Worm (Caenorhabditis elegans): ENCODE data around the gene acds-10.

The acds-10 gene

ce11 chrV:5790497-5791280 lies 43.1 kb downstream of the acds-10 start, which contains the start of the genes nhr-142 and F44E7.9 (continued):
- TF ChIP-seq T20F7.1 (GFP tag; optimal IDR thresholded peaks at IDR 0.05) (peak; percentile 83), lir-3 (tag; optimal IDR thresholded peaks at IDR 0.05) (peak; percentile 2), Y5F2A.4 (GFP tag; optimal IDR thresholded peaks at IDR 0.05) (no peak), ctbp-1 (GFP tag; IDR thresholded peaks at IDR 0.05) (peak; percentile 67), hif-1 (tag; optimal IDR thresholded peaks at IDR 0.05) (peak; percentile 4 to 87), lin-38 (GFP tag; IDR thresholded peaks at IDR 0.05) (peak; percentile 87), Y75B8A.6 (GFP tag; IDR thresholded peaks at IDR 0.05) (no peak), dmd-9 (GFP tag; IDR thresholded peaks at IDR 0.05) (peak; percentile 70; the same call in 1 of the 2 replicates), unc-130 (GFP tag; optimal IDR thresholded peaks at IDR 0.05) (peak; percentile 75), F26F4.8 (GFP tag; conservative IDR thresholded peaks at IDR 0.05) (no peak), daf-12 (tag; optimal IDR thresholded peaks at IDR 0.05) (no peak), T26A8.4 (GFP tag; IDR thresholded peaks at IDR 0.05) (peak; percentile 84), ceh-44 (GFP tag; IDR thresholded peaks at IDR 0.05) (peak; percentile 48; the same call in 1 of the 2 replicates), nhr-11 (tag; optimal IDR thresholded peaks at IDR 0.05) (peak; percentile 82), spr-1 (tag; optimal IDR thresholded peaks at IDR 0.05) (peak; percentile 83), hlh-11 (tag; optimal IDR thresholded peaks at IDR 0.05) (peak; percentile 80), egl-27 (tag; optimal IDR thresholded peaks at IDR 0.05) (no peak), D1046.2 (GFP tag; IDR thresholded peaks at IDR 0.05) (no peak), lin-15B (tag; optimal IDR thresholded peaks at IDR 0.05) (no peak), rbr-2 (tag; optimal IDR thresholded peaks at IDR 0.05) (peak; percentile 89), lin-1 (GFP tag; IDR thresholded peaks at IDR 0.05) (0 out of 2 replicates have a peak, but pooled peaks have one; percentile 41), pqm-1 (tag; optimal IDR thresholded peaks at IDR 0.05) (peak; percentile 16), ces-1 (GFP tag; optimal IDR thresholded peaks at IDR 0.05) (no peak), lim-7 (GFP tag; IDR thresholded peaks at IDR 0.05) (no peak), hlh-30 (tag; optimal IDR thresholded peaks at IDR 0.05; ENCODE audit: insufficient read depth) (peak; percentile 59), nhr-102 (tag; optimal IDR thresholded peaks at IDR 0.05) (peak; percentile 92), zfp-2 (tag; optimal IDR thresholded peaks at IDR 0.05) (peak; percentile 27), zfp-3 (GFP tag; conservative IDR thresholded peaks at IDR 0.05) (0 out of 2 replicates have a peak, but pooled peaks have one; percentile 54), pha-4 (GFP tag; IDR thresholded peaks at IDR 0.05) (peak; percentile 71), pha-4 (tag; optimal IDR thresholded peaks at IDR 0.05) (no peak), mdt-29 (GFP tag; IDR thresholded peaks at IDR 0.05) (no peak), lin-13 (GFP tag; optimal IDR thresholded peaks at IDR 0.05) (peak; percentile 80), spr-3 (GFP tag; optimal IDR thresholded peaks at IDR 0.05) (peak; percentile 70), mxl-2 (GFP tag; conservative IDR thresholded peaks at IDR 0.05) (0 out of 2 replicates have a peak, but pooled peaks have one; percentile 31), Y48G9A.11 (GFP tag; IDR thresholded peaks at IDR 0.05) (peak; percentile 47; the same call in 1 of the 2 replicates), daf-8 (GFP tag; IDR thresholded peaks at IDR 0.05) (no peak), php-3 (GFP tag; IDR thresholded peaks at IDR 0.05) (no peak), nhr-41 (GFP tag; IDR thresholded peaks at IDR 0.05) (no peak), fkh-10 (GFP tag; optimal IDR thresholded peaks at IDR 0.05) (peak; percentile 4), aha-1 (tag) (peak; percentile 96), dmd-6 (GFP tag; IDR thresholded peaks at IDR 0.05) (peak; percentile 77), unc-62 (GFP tag; optimal IDR thresholded peaks at IDR 0.05 in 1 of 2) (no peak), unc-62 (tag; optimal IDR thresholded peaks at IDR 0.05) (no peak), nhr-111 (GFP tag; optimal IDR thresholded peaks at IDR 0.05) (no peak), nhr-28 (tag; optimal IDR thresholded peaks at IDR 0.05) (peak; percentile 100), attf-4 (tag; optimal IDR thresholded peaks at IDR 0.05) (no peak), zip-11 (GFP tag; IDR thresholded peaks at IDR 0.05) (no peak), nhr-25 (tag; optimal IDR thresholded peaks at IDR 0.05; ENCODE audit: borderline replicate concordance, insufficient read depth) (no peak), nhr-42 (GFP tag; IDR thresholded peaks at IDR 0.05) (peak; percentile 34; the same call in 1 of the 2 replicates)
